Fruit fly (Drosophila melanogaster) whole organism, adult: ENCODE results near the gene CG12609.

Experiments
- CG11617 ChIP-seq: fragments of 200-800 bp; sonication (Bioruptor generic); optimal IDR thresholded peaks from 2 replicates; lab custom pipeline; 2017; ENCODE audit warnings: mild to moderate bottlenecking, missing biosample characterization, missing genetic modification reagents, missing genetic modification characterization
- CG12768 ChIP-seq: fragments of 200-800 bp; sonication (Bioruptor generic); optimal IDR thresholded peaks from 2 replicates; lab custom pipeline; 2017; ENCODE audit warnings: missing biosample characterization, missing genetic modification characterization, mild to moderate bottlenecking, moderate library complexity, missing genetic modification reagents
- CG14711 ChIP-seq: fragments of 200-800 bp; sonication (Bioruptor generic); optimal IDR thresholded peaks from 2 replicates; lab custom pipeline; 2018; ENCODE audit warnings: missing biosample characterization, mild to moderate bottlenecking, missing genetic modification characterization, moderate library complexity
- CG1620 ChIP-seq: fragments of 200-800 bp; sonication (Bioruptor generic); optimal IDR thresholded peaks from 2 replicates; lab custom pipeline; 2016; ENCODE audit warnings: missing biosample characterization, missing genetic modification characterization
- CG33017 ChIP-seq: fragments of 200-800 bp; sonication (Bioruptor generic); optimal IDR thresholded peaks from 2 replicates; lab custom pipeline; 2018; ENCODE audit warnings: missing biosample characterization, mild to moderate bottlenecking, missing genetic modification characterization, moderate library complexity
- CG7045 ChIP-seq: fragments of 200-800 bp; sonication (Bioruptor generic); optimal IDR thresholded peaks from 2 replicates; lab custom pipeline; 2017; ENCODE audit warnings: missing biosample characterization, mild to moderate bottlenecking, missing genetic modification characterization
- CG7101 ChIP-seq: fragments of 200-800 bp; sonication (Bioruptor generic); optimal IDR thresholded peaks from 2 replicates; lab custom pipeline; 2018; ENCODE audit warnings: missing biosample characterization, mild to moderate bottlenecking, missing genetic modification characterization, moderate library complexity
- Clk ChIP-seq: fragments of 200-800 bp; sonication (Bioruptor generic); optimal IDR thresholded peaks from 2 replicates; lab custom pipeline; 2017; ENCODE audit warnings: missing biosample characterization, missing genetic modification characterization
- Crg-1 ChIP-seq: fragments of 200-800 bp; sonication (Bioruptor generic); optimal IDR thresholded peaks from 2 replicates; lab custom pipeline; 2016; ENCODE audit warnings: missing biosample characterization, missing genetic modification characterization
- Hr96 ChIP-seq: fragments of 200-800 bp; sonication (Bioruptor generic); optimal IDR thresholded peaks from 2 replicates; lab custom pipeline; 2016; ENCODE audit warnings: missing biosample characterization, missing genetic modification characterization
- Mnt ChIP-seq: fragments of 200-800 bp; sonication (Bioruptor generic); optimal IDR thresholded peaks from 2 replicates; lab custom pipeline; 2016; ENCODE audit warnings: missing biosample characterization, mild to moderate bottlenecking, missing genetic modification characterization
- bab1 ChIP-seq: fragments of 200-800 bp; sonication (Bioruptor generic); optimal IDR thresholded peaks from 3 replicates; lab custom pipeline; 2019; ENCODE audit warnings: missing biosample characterization, mild to moderate bottlenecking, missing genetic modification characterization, moderate library complexity
- cic ChIP-seq: fragments of 200-800 bp; sonication (Bioruptor generic); optimal IDR thresholded peaks from 2 replicates; lab custom pipeline; 2017; ENCODE audit warnings: missing biosample characterization, mild to moderate bottlenecking, missing genetic modification characterization, moderate library complexity
- kay ChIP-seq: fragments of 200-800 bp; sonication (Bioruptor generic); peaks from one replicate; lab custom pipeline; 2016; ENCODE audit warnings: missing biosample characterization, missing genetic modification characterization, borderline replicate concordance
- ovo ChIP-seq: fragments of 200-800 bp; sonication (Bioruptor generic); optimal IDR thresholded peaks from 2 replicates; lab custom pipeline; 2016; ENCODE audit warnings: missing biosample characterization, missing genetic modification characterization
- pad ChIP-seq: fragments of 200-800 bp; sonication (Bioruptor generic); optimal IDR thresholded peaks from 3 replicates; lab custom pipeline; 2017; ENCODE audit warnings: missing biosample characterization, missing genetic modification characterization, mild to moderate bottlenecking, moderate library complexity, missing genetic modification reagents
- tj ChIP-seq: fragments of 200-800 bp; sonication (Bioruptor generic); optimal IDR thresholded peaks from 3 replicates; lab custom pipeline; 2017; ENCODE audit warnings: missing biosample characterization, mild to moderate bottlenecking, missing genetic modification characterization, moderate library complexity
- toe ChIP-seq: fragments of 200-800 bp; sonication (Bioruptor generic); optimal IDR thresholded peaks from 2 replicates; lab custom pipeline; 2016; ENCODE audit warnings: missing biosample characterization, missing genetic modification characterization

Gene CG12609

DNA sequence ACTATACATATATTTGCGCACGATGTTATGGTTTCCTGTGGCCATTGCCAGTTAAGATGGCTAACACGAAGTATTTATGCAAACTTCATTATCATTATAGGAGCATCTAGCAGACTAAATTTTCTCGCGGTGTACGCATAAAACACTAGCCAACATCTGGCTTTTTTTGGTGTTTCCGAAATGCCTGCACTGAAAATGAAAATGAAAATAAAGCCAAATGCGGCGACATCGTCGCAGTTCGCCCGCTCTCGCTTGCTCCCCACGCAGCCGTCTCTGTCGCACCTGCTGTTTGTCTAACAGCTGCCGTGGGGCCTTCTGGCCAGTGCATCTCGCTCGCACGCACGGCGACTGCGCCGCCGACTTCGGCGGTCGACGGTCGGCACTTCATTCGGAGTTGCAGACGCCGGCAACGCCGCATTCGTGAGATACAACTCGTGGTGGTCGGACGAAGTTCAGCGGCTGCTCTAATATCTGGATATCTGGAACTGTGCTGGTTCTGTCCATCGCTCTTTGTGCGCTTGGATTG is 26.8 kb upstream of the CG12609 start, which contains the start of gene CG6891:
CG6891 (plus strand) TSS at position 411 of the 526 bp plus-strand sequence.
- peak; percentile 53 for TF ChIP-seq Mnt
- TF ChIP-seq pad (GFP tag; lab: Kevin White, UChicago), result peak; percentile 11
- TF ChIP-seq tj (GFP tag; lab: Kevin White, UChicago), result peak; percentile 45
- TF ChIP-seq CG7101, result no peak
- TF ChIP-seq ovo, result no peak
- no peak for TF ChIP-seq bab1 (GFP tag; lab: Kevin White, UChicago)
- no peak for TF ChIP-seq Clk (GFP tag; lab: Kevin White, UChicago)
- no peak for TF ChIP-seq CG33017

DNA sequence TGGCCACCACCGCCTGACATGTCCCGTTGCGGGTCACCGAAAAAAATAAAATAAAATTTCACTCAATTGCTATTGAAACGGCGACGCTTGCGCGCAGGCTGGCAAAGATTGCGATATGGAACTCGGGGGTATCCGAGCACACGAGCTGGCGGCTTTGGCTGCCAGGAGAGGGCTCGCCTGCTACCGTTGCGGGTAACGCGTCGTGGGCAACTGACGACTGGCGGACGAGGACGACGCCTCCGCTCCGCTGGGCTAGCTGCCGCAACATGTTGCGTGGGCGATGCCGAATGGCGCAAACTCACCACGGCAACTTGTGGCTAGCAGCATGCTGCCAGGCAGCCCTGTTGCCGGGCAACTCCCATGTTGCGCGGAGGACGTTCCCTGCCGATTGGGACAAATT is 25.7 kb upstream of the CG12609 start, which contains the start of gene CCKLR-17D3:
CCKLR-17D3 (minus strand) TSS at position 211 of the 400 bp plus-strand sequence.
- no peak for TF ChIP-seq CG7045
- TF ChIP-seq CG11617, result no peak
- TF ChIP-seq ovo, result no peak

DNA sequence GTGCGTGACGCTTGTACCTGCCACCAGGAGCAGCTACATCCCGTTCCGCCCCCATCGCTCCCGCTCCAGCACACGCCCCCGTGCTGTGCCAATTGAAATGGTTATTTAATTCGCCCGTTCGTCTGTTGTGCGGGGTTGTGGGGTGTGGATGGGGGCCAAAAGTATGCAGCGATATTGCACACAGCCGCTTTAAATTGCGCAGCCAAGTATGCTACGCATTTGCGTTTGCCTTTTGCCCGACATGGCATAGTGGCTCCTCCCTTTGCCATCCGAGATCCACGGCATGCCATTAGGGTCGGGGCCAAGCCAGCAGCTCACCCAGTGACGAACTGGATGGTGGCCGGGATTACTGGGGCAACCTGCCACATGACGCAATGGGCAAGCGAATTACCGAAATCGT is 23.9 kb upstream of the CG12609 start:
- TF ChIP-seq CG1620 (GFP tag; lab: Kevin White, UChicago) (no peak), CG12768 (GFP tag; lab: Kevin White, UChicago) (no peak), Crg-1 (GFP tag; lab: Kevin White, UChicago) (no peak), tj (GFP tag; lab: Kevin White, UChicago) (no peak), ovo (no peak), CG11617 (no peak), Mnt (no peak)

DNA sequence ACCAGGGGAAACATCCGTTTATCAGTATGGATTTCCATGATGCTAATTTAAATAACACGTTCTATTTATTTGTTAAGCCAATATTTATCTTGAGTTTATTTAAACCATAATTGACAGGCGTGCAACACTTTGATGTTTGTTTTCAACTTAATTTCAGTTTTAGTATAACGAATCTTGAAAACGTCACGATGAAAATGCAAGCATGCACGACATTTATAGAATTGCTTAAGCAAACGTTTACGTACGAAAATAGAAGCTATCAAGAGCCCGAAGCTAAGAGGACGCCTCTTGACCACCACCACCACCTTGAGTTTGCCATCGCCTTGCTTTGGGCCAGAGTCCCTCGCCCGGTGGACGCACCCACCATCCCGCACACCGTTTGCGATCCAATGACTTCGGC is 23.2 kb upstream of the CG12609 start:
- TF ChIP-seq bab1 (GFP tag; lab: Kevin White, UChicago), result no peak
- TF ChIP-seq CG7045, result no peak

DNA sequence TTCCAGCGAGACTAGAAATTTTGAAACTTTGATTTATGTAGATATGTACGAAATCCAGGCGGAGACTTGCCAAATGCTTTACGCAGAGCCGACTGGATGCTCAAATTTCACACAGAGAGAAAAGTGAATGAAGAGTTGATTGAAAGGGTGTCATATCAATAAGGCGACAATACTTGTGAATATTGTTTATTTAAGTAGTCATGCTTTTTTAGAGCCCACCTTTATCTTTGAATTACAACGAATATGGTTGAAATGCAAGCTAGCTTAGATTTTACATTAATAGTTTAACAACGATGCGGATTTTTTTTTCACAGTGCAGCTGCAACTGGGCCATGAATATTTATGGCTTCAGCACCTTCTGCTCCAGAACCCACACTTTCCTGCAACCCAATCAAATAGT is 8.3 kb downstream of the CG12609 start, which contains the start of gene CG6873:
CG6873 (minus strand) TSS at position 101 of the 400 bp plus-strand sequence.
- TF ChIP-seq tj (GFP tag; lab: Kevin White, UChicago), result no peak
- no peak for TF ChIP-seq CG11617
- TF ChIP-seq CG14711 (tag; lab: Kevin White, UChicago), result no peak
- TF ChIP-seq bab1 (GFP tag; lab: Kevin White, UChicago), result no peak
- no peak for TF ChIP-seq CG7101
- no peak for TF ChIP-seq Hr96
- TF ChIP-seq pad (GFP tag; lab: Kevin White, UChicago), result no peak
- no peak for TF ChIP-seq toe (GFP tag; lab: Kevin White, UChicago)
- TF ChIP-seq CG7045, result no peak
- no peak for TF ChIP-seq Crg-1 (GFP tag; lab: Kevin White, UChicago)
- no peak for TF ChIP-seq Clk (GFP tag; lab: Kevin White, UChicago)
- no peak for TF ChIP-seq ovo

DNA sequence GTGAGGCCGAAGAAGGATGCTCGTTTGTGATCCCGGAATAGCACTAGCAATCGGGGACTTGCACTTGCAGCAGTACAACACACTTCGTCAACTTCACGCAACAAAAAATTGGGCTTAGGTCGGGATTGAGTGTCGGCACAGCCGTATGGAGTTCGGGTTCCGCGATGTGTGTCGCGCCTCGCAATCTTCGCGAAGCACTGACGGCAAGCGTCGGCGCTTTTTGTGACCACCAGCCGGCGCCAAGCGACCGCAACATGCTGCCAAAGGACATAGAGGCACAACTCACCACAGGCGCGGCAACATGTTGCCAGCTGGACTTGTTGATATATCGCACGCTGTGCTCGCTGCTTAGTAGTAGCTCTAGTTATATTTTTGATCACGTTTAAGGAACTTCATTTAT is 21.8 kb downstream of the CG12609 start, which contains the start of gene CCKLR-17D1:
CCKLR-17D1 (minus strand) TSS at position 303 of the 400 bp plus-strand sequence.
- TF ChIP-seq Hr96 (no peak), kay (GFP tag; lab: Kevin White, UChicago) (no peak), Clk (GFP tag; lab: Kevin White, UChicago) (no peak), bab1 (GFP tag; lab: Kevin White, UChicago) (no peak), CG14711 (tag; lab: Kevin White, UChicago) (no peak)

DNA sequence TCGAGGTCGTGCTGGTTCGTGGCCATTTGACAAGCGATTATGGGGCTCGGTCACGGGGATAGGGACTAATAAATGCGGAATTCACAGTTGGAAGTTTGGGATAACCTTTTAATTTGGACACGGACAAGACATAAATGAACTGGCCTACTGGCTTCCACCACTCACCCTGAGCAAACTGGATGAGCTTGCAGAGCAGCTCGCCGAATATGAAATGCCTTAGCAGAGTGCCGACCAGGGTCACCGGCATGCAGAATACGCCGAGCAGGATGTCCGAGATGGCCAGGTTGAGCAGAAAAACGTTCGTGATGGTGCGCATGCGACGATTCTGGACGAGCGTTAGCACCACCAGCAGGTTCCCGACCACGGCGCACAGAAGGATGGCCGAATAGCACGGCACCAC is 22.5 kb downstream of the CG12609 start, which contains the start of gene CG42302:
CG42302 (minus strand) TSS at position 101 of the 400 bp plus-strand sequence.
- TF ChIP-seq cic (no peak), pad (GFP tag; lab: Kevin White, UChicago) (no peak), toe (GFP tag; lab: Kevin White, UChicago) (no peak), CG12768 (GFP tag; lab: Kevin White, UChicago) (no peak), Clk (GFP tag; lab: Kevin White, UChicago) (no peak)

DNA sequence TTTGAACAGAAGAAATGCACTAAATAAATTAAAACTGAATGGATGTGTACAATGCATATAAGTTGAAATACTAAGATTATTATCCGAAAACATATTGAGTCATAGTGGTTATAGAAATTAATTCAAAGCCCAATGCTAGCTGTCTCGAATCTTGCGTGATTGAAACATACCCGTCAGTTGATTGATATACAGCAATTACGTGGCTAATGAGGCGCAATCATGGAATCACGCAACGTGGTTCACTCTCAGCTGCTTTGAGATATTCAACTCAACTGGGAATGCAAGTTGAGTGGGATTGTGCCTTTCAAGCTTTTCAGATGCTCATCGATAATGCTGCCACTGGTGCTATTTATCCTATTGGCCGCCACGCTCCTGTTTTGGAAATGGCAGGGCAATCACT is 38.5 kb downstream of the CG12609 start, which contains the start of gene Cyp308a1:
Cyp308a1 (plus strand) TSS at position 301 of the 400 bp plus-strand sequence.
- TF ChIP-seq Crg-1 (GFP tag; lab: Kevin White, UChicago), result no peak
- no peak for TF ChIP-seq Clk (GFP tag; lab: Kevin White, UChicago)
- no peak for TF ChIP-seq pad (GFP tag; lab: Kevin White, UChicago)
- TF ChIP-seq kay (GFP tag; lab: Kevin White, UChicago), result no peak
- TF ChIP-seq bab1 (GFP tag; lab: Kevin White, UChicago), result no peak
- TF ChIP-seq CG12768 (GFP tag; lab: Kevin White, UChicago), result no peak
- no peak for TF ChIP-seq CG33017
- TF ChIP-seq toe (GFP tag; lab: Kevin White, UChicago), result no peak
- TF ChIP-seq CG1620 (GFP tag; lab: Kevin White, UChicago), result no peak
